Fruit fly (Drosophila melanogaster) whole organism, adult: ENCODE measurements around the gene SmydA-8.

ENCODE experiments used
- CG11617 ChIP-seq: fragments of 200-800 bp; sonication (Bioruptor generic); optimal IDR thresholded peaks from 2 replicates; lab custom pipeline; 2017; ENCODE audit warnings: mild to moderate bottlenecking, missing biosample characterization, missing genetic modification reagents, missing genetic modification characterization
- CG12768 ChIP-seq: fragments of 200-800 bp; sonication (Bioruptor generic); optimal IDR thresholded peaks from 2 replicates; lab custom pipeline; 2017; ENCODE audit warnings: missing biosample characterization, missing genetic modification characterization, mild to moderate bottlenecking, moderate library complexity, missing genetic modification reagents
- CG14711 ChIP-seq: fragments of 200-800 bp; sonication (Bioruptor generic); optimal IDR thresholded peaks from 2 replicates; lab custom pipeline; 2018; ENCODE audit warnings: missing biosample characterization, mild to moderate bottlenecking, missing genetic modification characterization, moderate library complexity
- CG1620 ChIP-seq: fragments of 200-800 bp; sonication (Bioruptor generic); optimal IDR thresholded peaks from 2 replicates; lab custom pipeline; 2016; ENCODE audit warnings: missing biosample characterization, missing genetic modification characterization
- CG33017 ChIP-seq: fragments of 200-800 bp; sonication (Bioruptor generic); optimal IDR thresholded peaks from 2 replicates; lab custom pipeline; 2018; ENCODE audit warnings: missing biosample characterization, mild to moderate bottlenecking, missing genetic modification characterization, moderate library complexity
- CG5204 ChIP-seq: fragments of 200-800 bp; sonication (Bioruptor generic); optimal IDR thresholded peaks from 2 replicates; lab custom pipeline; 2016; ENCODE audit warnings: missing biosample characterization, missing genetic modification characterization
- CG7045 ChIP-seq: fragments of 200-800 bp; sonication (Bioruptor generic); optimal IDR thresholded peaks from 2 replicates; lab custom pipeline; 2017; ENCODE audit warnings: missing biosample characterization, mild to moderate bottlenecking, missing genetic modification characterization
- CG7101 ChIP-seq: fragments of 200-800 bp; sonication (Bioruptor generic); optimal IDR thresholded peaks from 2 replicates; lab custom pipeline; 2018; ENCODE audit warnings: missing biosample characterization, mild to moderate bottlenecking, missing genetic modification characterization, moderate library complexity
- Clk ChIP-seq: fragments of 200-800 bp; sonication (Bioruptor generic); optimal IDR thresholded peaks from 2 replicates; lab custom pipeline; 2017; ENCODE audit warnings: missing biosample characterization, missing genetic modification characterization
- Crg-1 ChIP-seq: fragments of 200-800 bp; sonication (Bioruptor generic); optimal IDR thresholded peaks from 2 replicates; lab custom pipeline; 2016; ENCODE audit warnings: missing biosample characterization, missing genetic modification characterization
- Hr96 ChIP-seq: fragments of 200-800 bp; sonication (Bioruptor generic); optimal IDR thresholded peaks from 2 replicates; lab custom pipeline; 2016; ENCODE audit warnings: missing biosample characterization, missing genetic modification characterization
- Mnt ChIP-seq: fragments of 200-800 bp; sonication (Bioruptor generic); optimal IDR thresholded peaks from 2 replicates; lab custom pipeline; 2016; ENCODE audit warnings: missing biosample characterization, mild to moderate bottlenecking, missing genetic modification characterization
- bab1 ChIP-seq: fragments of 200-800 bp; sonication (Bioruptor generic); optimal IDR thresholded peaks from 3 replicates; lab custom pipeline; 2019; ENCODE audit warnings: missing biosample characterization, mild to moderate bottlenecking, missing genetic modification characterization, moderate library complexity
- cic ChIP-seq: fragments of 200-800 bp; sonication (Bioruptor generic); optimal IDR thresholded peaks from 2 replicates; lab custom pipeline; 2017; ENCODE audit warnings: missing biosample characterization, mild to moderate bottlenecking, missing genetic modification characterization, moderate library complexity
- cnc ChIP-seq, 2 experiments: fragments of >200 bp; optimal IDR thresholded peaks; 2 replicates each; lab custom pipeline; 2017
- kay ChIP-seq: fragments of 200-800 bp; sonication (Bioruptor generic); peaks from one replicate; lab custom pipeline; 2016; ENCODE audit warnings: missing biosample characterization, missing genetic modification characterization, borderline replicate concordance
- ovo ChIP-seq: fragments of 200-800 bp; sonication (Bioruptor generic); optimal IDR thresholded peaks from 2 replicates; lab custom pipeline; 2016; ENCODE audit warnings: missing biosample characterization, missing genetic modification characterization
- pad ChIP-seq: fragments of 200-800 bp; sonication (Bioruptor generic); optimal IDR thresholded peaks from 3 replicates; lab custom pipeline; 2017; ENCODE audit warnings: missing biosample characterization, missing genetic modification characterization, mild to moderate bottlenecking, moderate library complexity, missing genetic modification reagents
- tj ChIP-seq: fragments of 200-800 bp; sonication (Bioruptor generic); optimal IDR thresholded peaks from 3 replicates; lab custom pipeline; 2017; ENCODE audit warnings: missing biosample characterization, mild to moderate bottlenecking, missing genetic modification characterization, moderate library complexity
- toe ChIP-seq: fragments of 200-800 bp; sonication (Bioruptor generic); optimal IDR thresholded peaks from 2 replicates; lab custom pipeline; 2016; ENCODE audit warnings: missing biosample characterization, missing genetic modification characterization

The SmydA-8 gene

DNA sequence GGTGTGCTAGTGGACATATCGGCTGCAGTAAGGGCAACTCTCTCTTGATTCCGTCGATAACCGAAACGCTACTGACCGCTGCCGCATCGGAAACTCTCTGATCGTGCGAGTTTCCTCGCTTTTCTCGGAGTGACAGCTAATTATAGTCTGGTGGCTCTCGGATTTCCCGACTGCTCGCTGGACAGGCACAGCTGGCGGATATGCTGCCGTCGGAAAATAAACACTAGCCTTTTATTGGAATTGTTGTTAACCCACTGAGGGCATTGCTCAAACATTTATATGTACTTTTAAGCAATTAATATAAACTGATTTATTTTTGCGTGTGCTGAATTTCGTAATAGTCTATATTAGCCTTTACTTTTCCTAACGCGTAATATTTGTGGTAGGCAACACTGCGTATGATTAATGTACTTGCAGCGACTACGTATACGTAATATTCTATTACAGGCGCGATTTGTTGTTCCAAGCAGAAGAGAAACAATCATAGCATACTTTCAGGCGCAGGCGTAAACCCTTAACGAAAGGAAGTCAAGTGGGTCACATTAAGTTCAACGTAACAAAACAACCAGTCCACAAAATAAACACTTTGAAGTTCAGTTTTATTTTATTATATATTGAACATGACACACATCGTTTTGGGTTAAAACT, at the start of gene SmydA-8:
SmydA-8 (minus strand) TSS at position 51 of the 648 bp plus-strand sequence.
- peak; percentile 45 for TF ChIP-seq kay
- TF ChIP-seq pad: no peak
- peak; percentile 31 for TF ChIP-seq bab1 (GFP tag; lab: Kevin White, UChicago)
- TF ChIP-seq CG12768 (GFP tag; lab: Kevin White, UChicago): no peak

dm6 chrX:2262511-2262910, 48.9 kb upstream of the SmydA-8 start, which contains the start of the genes temp and CG3071:
TSS of gene temp (minus strand) at chrX:2262515.
TSS of gene CG3071 (plus strand) at chrX:2262837.
- peak; percentile 61 for TF ChIP-seq CG14711 (tag; lab: Kevin White, UChicago)
- TF ChIP-seq ovo (GFP tag; lab: Kevin White, UChicago): peak; percentile 47
- TF ChIP-seq CG7045: peak; percentile 31
- TF ChIP-seq CG11617 (GFP tag; lab: Kevin White, UChicago): peak; percentile 85
- TF ChIP-seq toe (GFP tag; lab: Kevin White, UChicago): peak; percentile 82
- peak; percentile 34 for TF ChIP-seq cic (GFP tag; lab: Kevin White, UChicago)
- TF ChIP-seq CG12768 (GFP tag; lab: Kevin White, UChicago): peak; percentile 31
- TF ChIP-seq CG1620 (GFP tag; lab: Kevin White, UChicago): peak; percentile 80
- TF ChIP-seq bab1 (GFP tag; lab: Kevin White, UChicago): peak; percentile 50
- TF ChIP-seq tj (GFP tag; lab: Kevin White, UChicago): peak; percentile 54
- TF ChIP-seq pad: peak; percentile 67
- no peak for TF ChIP-seq cnc (optimal IDR thresholded peaks at IDR 0.05; lab: Kevin White, UChicago)
- TF ChIP-seq kay: no peak
- no peak for TF ChIP-seq Hr96 (GFP tag; lab: Kevin White, UChicago)
- TF ChIP-seq CG5204: no peak
- TF ChIP-seq CG33017 (tag; lab: Kevin White, UChicago): peak; percentile 35
- TF ChIP-seq CG7101 (tag; lab: Kevin White, UChicago): peak; percentile 68
- peak; percentile 99 for TF ChIP-seq Mnt (GFP tag; lab: Kevin White, UChicago)
- TF ChIP-seq Crg-1 (GFP tag; lab: Kevin White, UChicago): peak; percentile 64
- TF ChIP-seq Clk (GFP tag; lab: Kevin White, UChicago): peak; percentile 9

dm6 chrX:2259763-2260162, 46.2 kb upstream of the SmydA-8 start, which contains the start of gene CG3078:
TSS of gene CG3078 (minus strand) at chrX:2259863.
- TF ChIP-seq CG33017 (tag; lab: Kevin White, UChicago) (no peak), CG7045 (no peak), CG14711 (tag; lab: Kevin White, UChicago) (no peak), Crg-1 (GFP tag; lab: Kevin White, UChicago) (no peak), kay (no peak), cnc (optimal IDR thresholded peaks at IDR 0.05; lab: Kevin White, UChicago) (no peak), Clk (GFP tag; lab: Kevin White, UChicago) (no peak), pad (no peak), CG7101 (tag; lab: Kevin White, UChicago) (no peak), CG12768 (GFP tag; lab: Kevin White, UChicago) (no peak)

DNA sequence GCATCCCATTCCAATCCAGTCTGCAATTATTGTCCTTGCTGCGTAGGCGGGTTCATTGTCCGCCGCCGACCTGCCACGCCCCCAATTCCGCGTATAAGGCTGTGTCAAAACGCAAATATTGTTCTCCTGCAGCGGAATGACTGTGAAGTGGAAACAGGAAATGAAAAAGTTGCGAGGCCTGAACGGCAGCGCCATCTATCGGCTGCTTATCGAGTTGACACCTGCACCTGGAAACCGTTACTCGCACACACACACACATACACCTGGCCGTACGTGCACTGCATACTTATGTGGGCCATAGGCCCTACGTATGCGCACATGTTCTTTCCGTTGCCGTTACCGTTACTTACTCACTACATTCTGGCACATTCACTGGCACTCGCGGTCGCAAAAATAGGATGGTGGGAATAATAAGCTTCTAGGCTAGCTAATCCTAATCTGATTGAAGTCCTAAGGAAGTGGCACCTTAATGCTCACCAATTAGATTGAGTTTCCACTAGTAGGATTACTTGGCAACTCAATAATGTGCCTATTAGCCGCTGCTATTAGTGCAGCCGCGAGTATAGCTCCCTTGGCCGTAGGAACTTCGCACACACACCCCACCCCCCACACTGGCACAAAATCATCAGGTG, 45.1 kb upstream of the SmydA-8 start:
- TF ChIP-seq Mnt (GFP tag; lab: Kevin White, UChicago): peak; percentile 13
- TF ChIP-seq toe (GFP tag; lab: Kevin White, UChicago): no peak

DNA sequence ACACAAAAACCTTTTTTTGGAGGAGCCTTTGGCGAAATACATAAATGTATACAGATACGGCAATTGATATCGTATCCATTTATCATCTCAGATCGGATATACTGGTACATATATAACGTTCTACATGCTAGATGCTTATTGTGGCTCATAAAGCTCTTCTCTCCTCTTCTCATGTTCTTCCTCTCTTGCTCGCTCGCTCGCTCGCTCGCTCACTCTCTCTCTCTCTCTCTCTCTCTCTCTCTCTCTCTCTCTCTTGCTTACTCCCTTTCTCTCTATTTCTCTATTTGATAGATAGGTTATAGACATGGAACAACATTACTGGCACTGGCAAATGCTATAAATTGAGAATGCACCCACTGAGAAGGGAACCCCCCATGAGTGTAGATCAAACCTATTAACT, 41.4 kb upstream of the SmydA-8 start:
- TF ChIP-seq pad (peak; percentile 1), CG12768 (GFP tag; lab: Kevin White, UChicago) (no peak)

DNA sequence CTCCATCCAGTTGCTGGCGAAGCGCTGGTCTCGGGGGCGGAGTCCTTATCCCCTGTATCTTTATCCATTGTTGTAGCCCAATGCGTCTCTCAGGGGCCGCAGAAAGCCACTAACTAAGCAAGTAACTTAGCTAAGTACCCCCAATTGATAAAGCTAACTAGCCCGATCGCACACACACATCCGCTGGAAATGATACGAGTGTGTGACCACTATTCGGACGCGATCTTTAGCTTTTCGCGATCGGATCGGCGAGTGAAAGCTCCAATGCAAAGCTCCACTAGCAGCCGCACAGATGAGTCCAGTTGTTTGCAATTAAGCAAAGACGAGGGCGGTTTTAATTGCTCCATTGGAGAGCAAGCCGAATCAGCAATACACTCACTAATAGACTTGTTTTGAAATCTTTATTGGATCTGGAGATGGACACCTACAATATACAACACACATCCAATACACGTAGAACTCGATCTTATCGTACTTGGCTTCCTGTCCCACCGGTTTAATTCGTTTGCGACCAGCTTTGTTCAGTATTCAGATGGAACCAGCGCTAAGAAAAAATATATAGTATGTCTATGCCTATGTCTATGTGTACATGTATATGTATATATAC, 40.5 kb upstream of the SmydA-8 start, which contains the start of gene CG3091:
CG3091 (minus strand) TSS at position 178 of the 607 bp plus-strand sequence.
- TF ChIP-seq tj (GFP tag; lab: Kevin White, UChicago): no peak
- no peak for TF ChIP-seq Crg-1 (GFP tag; lab: Kevin White, UChicago)
- no peak for TF ChIP-seq CG7045
- TF ChIP-seq ovo (GFP tag; lab: Kevin White, UChicago): no peak
- TF ChIP-seq pad: no peak
- no peak for TF ChIP-seq Clk (GFP tag; lab: Kevin White, UChicago)
- peak; percentile 25 for TF ChIP-seq CG33017 (tag; lab: Kevin White, UChicago)
- TF ChIP-seq cic (GFP tag; lab: Kevin White, UChicago): peak; percentile 65
- TF ChIP-seq CG7101 (tag; lab: Kevin White, UChicago): no peak
- TF ChIP-seq Mnt (GFP tag; lab: Kevin White, UChicago): peak; percentile 3
- TF ChIP-seq Hr96 (GFP tag; lab: Kevin White, UChicago): no peak
- TF ChIP-seq toe (GFP tag; lab: Kevin White, UChicago): no peak
- no peak for TF ChIP-seq CG14711 (tag; lab: Kevin White, UChicago)
- no peak for TF ChIP-seq CG11617 (GFP tag; lab: Kevin White, UChicago)
- TF ChIP-seq CG1620 (GFP tag; lab: Kevin White, UChicago): no peak
